Worm (Caenorhabditis elegans) whole organism, young adult: ENCODE data around the gene ceh-39.

Experiments
- ama-1 ChIP-seq, 3 experiments: fragments of 150-350 bp in 1 of 3; sonication (generic microtip) in 2 of 3; optimal IDR thresholded peaks; 2 replicates each; lab custom pipeline; 2014 to 2018; ENCODE audit warnings: missing biosample characterization in 2 of 3, missing genetic modification characterization in 2 of 3, missing genetic modification reagents in 2 of 3
- snpc-4 ChIP-seq, 5 experiments: fragments of 150-350 bp in 1 of 5; sonication (generic microtip) in 4 of 5; optimal IDR thresholded peaks; 2 replicates each; lab custom pipeline; 2014 to 2018; ENCODE audit warnings: missing genetic modification characterization in 5 of 5, missing biosample characterization in 3 of 5, antibody characterized with exemption in 2 of 5, mild to moderate bottlenecking in 2 of 5, missing compliant biosample characterization in 2 of 5, missing genotype in 2 of 5, moderate library complexity in 2 of 5, missing genetic modification reagents in 1 of 5

DNA sequence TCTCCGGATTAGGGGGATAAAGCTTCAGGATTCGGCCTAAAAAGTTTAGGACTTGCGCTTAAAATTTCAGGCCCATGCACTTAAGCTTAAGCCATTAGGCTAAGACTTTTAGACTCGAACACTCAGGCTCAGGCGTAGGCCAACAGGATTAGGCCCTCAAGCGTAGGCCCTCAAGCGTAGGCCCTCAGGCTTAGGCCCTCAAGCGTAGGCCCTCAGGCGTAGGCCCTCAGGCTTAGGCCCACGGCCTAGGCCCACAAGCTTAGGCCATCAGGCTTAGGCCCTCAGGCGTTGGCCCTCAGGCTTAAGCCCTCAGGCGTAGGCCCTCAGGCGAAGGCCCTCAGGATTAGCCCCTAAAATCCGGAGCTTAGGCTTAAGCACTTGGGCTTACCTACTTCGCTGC lies 5.4 kb downstream of the ceh-39 start:
- no peak for TF ChIP-seq ama-1 (optimal IDR thresholded peaks at IDR 0.05; lab: Kevin White, UChicago)
- no peak for TF ChIP-seq ama-1 (GFP tag; optimal IDR thresholded peaks at IDR 0.05; lab: Kevin White, UChicago)
- TF ChIP-seq snpc-4 (GFP tag; optimal IDR thresholded peaks at IDR 0.05; lab: Kevin White, UChicago) = no peak
- TF ChIP-seq snpc-4 (tag; optimal IDR thresholded peaks at IDR 0.05; lab: Kevin White, UChicago) = no peak
